Fruit fly (Drosophila melanogaster) whole organism, pupa: ENCODE measurements around the gene CG34292.
A peak's percentile ranks its signal among the peaks of the same experiment; 100 is the strongest.

Experiments
- CG10348 ChIP-seq: fragments of 200-800 bp; sonication (Bioruptor generic); IDR thresholded peaks from 2 replicates; pipeline ENCODE4 v1.3.6; 2022; ENCODE audit warnings: missing biosample characterization, missing genetic modification characterization
- CG12605 ChIP-seq: fragments of 200-800 bp; sonication (Bioruptor generic); IDR thresholded peaks from 2 replicates; pipeline ENCODE4 v1.3.6; 2022; ENCODE audit warnings: missing biosample characterization, missing genetic modification characterization
- CG13204 ChIP-seq: fragments of 200-800 bp; sonication (Bioruptor generic); optimal IDR thresholded peaks from 2 replicates; lab custom pipeline; 2018; ENCODE audit warnings: missing biosample characterization, mild to moderate bottlenecking, missing genetic modification characterization, moderate library complexity
- CG14655 ChIP-seq: fragments of 200-800 bp; sonication (Bioruptor generic); optimal IDR thresholded peaks from 3 replicates; lab custom pipeline; 2017; ENCODE audit warnings: mild to moderate bottlenecking, missing biosample characterization, missing genetic modification reagents, missing genetic modification characterization
- CG15710 ChIP-seq: fragments of 200-800 bp; sonication (Bioruptor generic); optimal IDR thresholded peaks from 2 replicates; lab custom pipeline; 2018; ENCODE audit warnings: missing biosample characterization, mild to moderate bottlenecking, missing genetic modification characterization, moderate library complexity
- CG17806 ChIP-seq: fragments of 200-800 bp; sonication (Bioruptor generic); optimal IDR thresholded peaks from 2 replicates; lab custom pipeline; 2018; ENCODE audit warnings: missing biosample characterization, mild to moderate bottlenecking, missing genetic modification characterization, moderate library complexity
- CG32121 ChIP-seq: fragments of 200-800 bp; sonication (Bioruptor generic); IDR thresholded peaks from 2 replicates; pipeline ENCODE4 v1.3.6; 2022; ENCODE audit warnings: missing biosample characterization, missing genetic modification characterization
- CG34367 ChIP-seq: fragments of 200-800 bp; sonication (Bioruptor generic); optimal IDR thresholded peaks from 2 replicates; lab custom pipeline; 2018; ENCODE audit warnings: missing biosample characterization, mild to moderate bottlenecking, missing genetic modification characterization
- CG4496 ChIP-seq: fragments of 200-800 bp; sonication (Bioruptor generic); IDR thresholded peaks from 3 replicates; pipeline ENCODE4 v1.3.6; 2022; ENCODE audit warnings: missing biosample characterization, missing genetic modification characterization
- CG8159 ChIP-seq: fragments of 200-800 bp; sonication (Bioruptor generic); optimal IDR thresholded peaks from 3 replicates; lab custom pipeline; 2018; ENCODE audit warnings: missing biosample characterization, mild to moderate bottlenecking, missing genetic modification characterization, moderate library complexity
- CG8301 ChIP-seq: fragments of 200-800 bp; sonication (Bioruptor generic); optimal IDR thresholded peaks from 2 replicates; lab custom pipeline; 2018; ENCODE audit warnings: missing biosample characterization, mild to moderate bottlenecking, missing genetic modification characterization
- CG9948 ChIP-seq: fragments of 200-800 bp; sonication (Bioruptor generic); optimal IDR thresholded peaks from 2 replicates; lab custom pipeline; 2018; ENCODE audit warnings: missing biosample characterization, mild to moderate bottlenecking, missing genetic modification characterization, moderate library complexity
- D1 ChIP-seq: fragments of 200-800 bp; sonication (Bioruptor generic); optimal IDR thresholded peaks from 2 replicates; lab custom pipeline; 2018; ENCODE audit warnings: missing biosample characterization, mild to moderate bottlenecking, missing genetic modification characterization, moderate library complexity
- EcR ChIP-seq: fragments of 200-800 bp; sonication (Bioruptor generic); optimal IDR thresholded peaks from 3 replicates; lab custom pipeline; 2019; ENCODE audit warnings: missing biosample characterization, missing genetic modification characterization, mild to moderate bottlenecking, moderate library complexity, missing genetic modification reagents
- Ets98B ChIP-seq: fragments of 200-800 bp; sonication (Bioruptor generic); IDR thresholded peaks from 2 replicates; pipeline ENCODE4 v1.3.6; 2022; ENCODE audit warnings: missing biosample characterization, missing genetic modification characterization
- Pif1A ChIP-seq: fragments of 200-800 bp; sonication (Bioruptor generic); optimal IDR thresholded peaks from 3 replicates; lab custom pipeline; 2016; ENCODE audit warnings: missing biosample characterization, missing genetic modification characterization
- Pif1B ChIP-seq: fragments of 200-800 bp; sonication (Bioruptor generic); optimal IDR thresholded peaks from 3 replicates; lab custom pipeline; 2016; ENCODE audit warnings: missing biosample characterization, missing genetic modification characterization
- Snoo ChIP-seq: fragments of 200-800 bp; sonication (Bioruptor generic); optimal IDR thresholded peaks from 3 replicates; lab custom pipeline; 2017; ENCODE audit warnings: missing biosample characterization, mild to moderate bottlenecking, missing genetic modification characterization, inconsistent platforms
- fd96Ca ChIP-seq: fragments of 200-800 bp; sonication (Bioruptor generic); IDR thresholded peaks from 3 replicates; pipeline ENCODE4 v1.3.6; 2022; ENCODE audit warnings: missing biosample characterization, missing genetic modification characterization
- gl ChIP-seq: fragments of 200-800 bp; sonication (Bioruptor generic); optimal IDR thresholded peaks from 2 replicates; lab custom pipeline; 2018; ENCODE audit warnings: missing biosample characterization, mild to moderate bottlenecking, missing genetic modification characterization
- rn ChIP-seq: fragments of 200-800 bp; sonication (Bioruptor generic); IDR thresholded peaks from 2 replicates; pipeline ENCODE4 v1.3.6; 2022; ENCODE audit warnings: missing biosample characterization, missing genetic modification characterization

CG34292 gene

dm6 chr3R:27069201-27069600 is 7.2 kb downstream of the CG34292 start:
- TF ChIP-seq CG10348 (GFP tag; lab: Robert Waterston, UW) (no peak), gl (tag; lab: Kevin White, UChicago) (peak; percentile 66), D1 (no peak), Pif1B (GFP tag; lab: Kevin White, UChicago) (no peak), CG8159 (tag; lab: Kevin White, UChicago) (peak; percentile 34), rn (GFP tag; lab: Robert Waterston, UW) (no peak), Snoo (tag; lab: Kevin White, UChicago) (no peak), CG15710 (no peak), CG8301 (tag; lab: Kevin White, UChicago) (no peak), CG9948 (tag; lab: Kevin White, UChicago) (no peak), CG32121 (GFP tag; lab: Robert Waterston, UW) (no peak), Pif1A (GFP tag; lab: Kevin White, UChicago) (peak; percentile 44), CG13204 (GFP tag; lab: Kevin White, UChicago) (no peak), CG12605 (peak; percentile 36; the same call in 1 of the 2 replicates), CG4496 (0 out of 3 replicates have a peak, but pooled peaks have one; percentile 33), CG14655 (GFP tag; lab: Kevin White, UChicago) (no peak), fd96Ca (GFP tag; lab: Robert Waterston, UW) (peak; percentile 33; the same call in 1 of the 3 replicates), CG34367 (tag; lab: Kevin White, UChicago) (peak; percentile 57), EcR (GFP tag; lab: Kevin White, UChicago) (no peak), CG17806 (tag; lab: Kevin White, UChicago) (no peak), Ets98B (peak; percentile 26; the same call in 1 of the 2 replicates)

- TF ChIP-seq CG9948 (tag; lab: Kevin White, UChicago) (no peak), CG8159 (tag; lab: Kevin White, UChicago) (no peak), D1 (no peak), CG13204 (GFP tag; lab: Kevin White, UChicago) (peak; percentile 100), CG17806 (tag; lab: Kevin White, UChicago) (no peak), CG10348 (GFP tag; lab: Robert Waterston, UW) (no peak), CG32121 (GFP tag; lab: Robert Waterston, UW) (no peak; the same call in none of the 2 replicates), Snoo (tag; lab: Kevin White, UChicago) (no peak), CG15710 (no peak), EcR (GFP tag; lab: Kevin White, UChicago) (peak; percentile 48), CG14655 (GFP tag; lab: Kevin White, UChicago) (no peak), CG12605 (peak; percentile 38; the same call in 1 of the 2 replicates), gl (tag; lab: Kevin White, UChicago) (no peak), CG4496 (peak; percentile 69), CG34367 (tag; lab: Kevin White, UChicago) (no peak), Ets98B (peak; percentile 47; the same call in 1 of the 2 replicates), fd96Ca (GFP tag; lab: Robert Waterston, UW) (peak; percentile 54; the same call in 1 of the 3 replicates), Pif1B (GFP tag; lab: Kevin White, UChicago) (peak; percentile 5), rn (GFP tag; lab: Robert Waterston, UW) (no peak), CG8301 (tag; lab: Kevin White, UChicago) (no peak), Pif1A (GFP tag; lab: Kevin White, UChicago) (no peak)
Observed at dm6 chr3R:27069810-27070625, 8.0 kb downstream of the CG34292 start, which contains the start of gene spz. Gene spz, minus strand, starts transcription at chr3R:27070070.

DNA sequence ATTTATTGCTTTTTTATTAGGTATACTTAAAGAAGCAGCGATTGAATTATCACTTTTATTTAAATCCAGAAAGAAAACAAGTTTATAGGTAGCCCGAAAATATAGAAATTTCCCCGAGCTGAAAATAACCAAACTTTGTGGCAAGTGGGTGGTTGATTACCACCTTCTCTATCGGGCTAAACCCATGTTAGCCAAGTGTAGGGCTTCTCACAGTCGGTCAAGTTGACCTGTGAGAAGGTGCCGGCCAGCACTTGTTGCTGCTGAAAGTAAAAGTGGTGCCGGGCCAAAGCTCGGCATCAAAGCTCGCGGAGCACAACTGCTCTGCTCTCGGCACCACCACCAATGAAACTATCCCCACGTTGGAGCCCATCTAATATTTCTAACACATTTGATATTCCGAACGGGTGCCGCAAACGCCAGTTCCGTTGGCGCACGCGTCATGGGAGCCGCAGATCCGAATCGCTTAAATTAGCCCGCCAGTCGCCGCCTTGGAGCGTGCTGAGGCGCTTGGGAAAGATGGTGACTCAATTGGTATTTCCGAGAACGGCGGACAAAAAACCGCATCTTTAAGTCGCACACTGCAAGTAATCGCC is 9.0 kb downstream of the CG34292 start:
- TF ChIP-seq Pif1B (GFP tag; lab: Kevin White, UChicago) (no peak), CG9948 (tag; lab: Kevin White, UChicago) (no peak), Ets98B (peak; percentile 17; the same call in 1 of the 2 replicates), D1 (no peak), EcR (GFP tag; lab: Kevin White, UChicago) (no peak), CG4496 (peak; percentile 47; the same call in 1 of the 3 replicates), Snoo (tag; lab: Kevin White, UChicago) (no peak), CG8159 (tag; lab: Kevin White, UChicago) (no peak), CG13204 (GFP tag; lab: Kevin White, UChicago) (no peak), Pif1A (GFP tag; lab: Kevin White, UChicago) (no peak), CG32121 (GFP tag; lab: Robert Waterston, UW) (peak; percentile 55; the same call in 1 of the 2 replicates), CG10348 (GFP tag; lab: Robert Waterston, UW) (no peak), CG8301 (tag; lab: Kevin White, UChicago) (no peak), CG14655 (GFP tag; lab: Kevin White, UChicago) (no peak), rn (GFP tag; lab: Robert Waterston, UW) (no peak), CG15710 (no peak), CG12605 (no peak), fd96Ca (GFP tag; lab: Robert Waterston, UW) (no peak), CG17806 (tag; lab: Kevin White, UChicago) (no peak), gl (tag; lab: Kevin White, UChicago) (no peak), CG34367 (tag; lab: Kevin White, UChicago) (no peak)

DNA sequence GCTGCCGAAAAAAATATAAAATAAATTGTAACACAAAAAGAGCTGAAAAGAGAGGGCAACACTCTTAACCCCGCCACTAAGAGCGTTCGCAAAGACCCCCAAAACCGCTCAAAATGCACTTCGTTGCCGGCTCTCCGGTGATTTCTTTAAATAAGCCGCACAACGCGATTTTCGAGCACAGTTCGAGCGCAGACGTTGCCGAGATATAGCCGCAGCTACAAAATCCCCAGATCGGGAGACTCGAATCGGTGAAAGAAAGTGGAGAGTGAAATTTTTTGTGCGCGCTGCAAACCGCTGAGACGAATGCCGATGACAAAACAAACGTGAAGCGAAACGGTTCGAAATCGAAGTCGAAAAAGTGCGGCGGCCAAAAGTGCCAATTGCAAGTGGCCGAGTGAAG is 13.7 kb downstream of the CG34292 start, which contains the start of gene CG14257:
Gene CG14257 (plus strand): TSS at position 177 of the 400 bp plus-strand sequence.
- TF ChIP-seq CG8301 (tag; lab: Kevin White, UChicago) (no peak), CG32121 (GFP tag; lab: Robert Waterston, UW) (no peak), CG8159 (tag; lab: Kevin White, UChicago) (no peak), CG9948 (tag; lab: Kevin White, UChicago) (no peak), CG12605 (0 out of 2 replicates have a peak, but pooled peaks have one; percentile 34), CG4496 (0 out of 3 replicates have a peak, but pooled peaks have one; percentile 34)
- TF ChIP-seq, all 21 proteins: peak for 2
